Worm (Caenorhabditis elegans) whole organism, L3 larva: ENCODE measurements around the gene R10E4.11.

Experiments used
- ama-1 ChIP-seq: fragments of 150-350 bp; optimal IDR thresholded peaks from 2 replicates; lab custom pipeline; 2018
- egl-27 ChIP-seq: sonication (generic microtip); optimal IDR thresholded peaks from 4 replicates; lab custom pipeline; 2017; ENCODE audit warnings: missing biosample characterization, missing genetic modification reagents, missing genetic modification characterization
- elt-2 ChIP-seq: sonication (generic microtip); optimal IDR thresholded peaks from 2 replicates; lab custom pipeline; 2016; ENCODE audit warnings: missing genetic modification reagents, mild to moderate bottlenecking, missing genetic modification characterization, missing compliant biosample characterization
- fos-1 ChIP-seq: fragments of 150-350 bp; optimal IDR thresholded peaks from 2 replicates; lab custom pipeline; 2014; ENCODE audit warnings: missing biosample characterization, missing genetic modification characterization
- hmg-11 ChIP-seq: sonication (generic microtip); optimal IDR thresholded peaks from 2 replicates; lab custom pipeline; 2016; ENCODE audit warnings: missing genetic modification characterization, missing compliant biosample characterization
- lin-39 ChIP-seq: fragments of 150-350 bp; optimal IDR thresholded peaks from 2 replicates; lab custom pipeline; 2018; ENCODE audit warnings: missing biosample characterization, missing genetic modification reagents, missing genetic modification characterization
- nfya-1 ChIP-seq: sonication (generic microtip); optimal IDR thresholded peaks from 2 replicates; lab custom pipeline; 2017; ENCODE audit warnings: missing genetic modification characterization, mild to moderate bottlenecking, missing compliant biosample characterization, antibody characterized with exemption, moderate library complexity; ENCODE audit not compliant: insufficient read depth
- nhr-11 ChIP-seq: fragments of 150-350 bp; optimal IDR thresholded peaks from 2 replicates; lab custom pipeline; 2014; ENCODE audit warnings: missing biosample characterization, missing genetic modification characterization
- nhr-237 ChIP-seq: fragments of 150-350 bp; optimal IDR thresholded peaks from 2 replicates; lab custom pipeline; 2014; ENCODE audit warnings: missing biosample characterization, missing genetic modification characterization
- nhr-28 ChIP-seq: fragments of 150-350 bp; optimal IDR thresholded peaks from 2 replicates; lab custom pipeline; 2014; ENCODE audit warnings: missing biosample characterization, missing genetic modification characterization
- nhr-67 ChIP-seq: fragments of 150-350 bp; optimal IDR thresholded peaks from 2 replicates; lab custom pipeline; 2014; ENCODE audit warnings: missing biosample characterization, missing genetic modification characterization
- tbx-2 ChIP-seq: sonication (generic microtip); optimal IDR thresholded peaks from 2 replicates; lab custom pipeline; 2016; ENCODE audit warnings: mild to moderate bottlenecking, missing genetic modification characterization, missing compliant biosample characterization
- unc-62 ChIP-seq: fragments of 150-350 bp; sonication (generic microtip); optimal IDR thresholded peaks from 4 replicates; lab custom pipeline; 2014; ENCODE audit warnings: missing biosample characterization, missing genetic modification reagents, missing genetic modification characterization

DNA sequence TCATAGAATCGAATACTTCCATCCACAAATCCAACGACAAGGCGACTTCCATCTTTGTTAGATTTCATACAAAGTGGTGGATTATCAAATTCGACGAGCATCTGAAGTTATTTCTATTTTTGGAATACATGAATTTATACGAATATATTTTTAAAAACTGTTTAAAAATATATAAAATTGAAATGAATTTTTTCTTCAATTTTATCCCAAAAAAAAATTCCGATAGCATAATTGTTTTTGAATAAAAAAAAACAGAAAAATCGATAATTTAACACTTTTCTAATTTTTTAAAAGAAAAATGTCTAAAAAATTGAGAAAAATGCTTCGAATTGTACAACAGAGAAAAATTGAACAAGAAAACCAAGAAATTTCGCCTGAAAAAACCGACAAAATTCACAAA, 53.3 kb downstream of the R10E4.11 start, which contains the start of gene Y44F5A.1:
- TF ChIP-seq ama-1 = no peak
- TF ChIP-seq nhr-28 = no peak
- TF ChIP-seq hmg-11 (tag; lab: Kevin White, UChicago) = no peak
- TF ChIP-seq egl-27 (tag; lab: Kevin White, UChicago) = no peak
- TF ChIP-seq tbx-2 (tag; lab: Kevin White, UChicago) = no peak
- no peak for TF ChIP-seq nhr-11 (tag; lab: Kevin White, UChicago)
- TF ChIP-seq fos-1 (tag; lab: Kevin White, UChicago) = no peak
- TF ChIP-seq elt-2 (tag; lab: Kevin White, UChicago) = no peak
- TF ChIP-seq lin-39 = no peak
- no peak for TF ChIP-seq unc-62 (GFP tag; lab: Kevin White, UChicago)
- no peak for TF ChIP-seq nfya-1 (tag; lab: Kevin White, UChicago)
- no peak for TF ChIP-seq nhr-67 (tag; lab: Kevin White, UChicago)
- TF ChIP-seq nhr-237 (tag; lab: Kevin White, UChicago) = no peak
